Worm (Caenorhabditis elegans) whole organism, late embryonic: Measurements from ENCODE around the gene T09A5.5.

ENCODE experiments used
- ama-1 ChIP-seq: fragments of 150-350 bp; optimal IDR thresholded peaks from 2 replicates; lab custom pipeline; 2014
- nhr-11 ChIP-seq: fragments of 150-350 bp; optimal IDR thresholded peaks from 2 replicates; lab custom pipeline; 2014; ENCODE audit warnings: missing biosample characterization, missing genetic modification characterization
- pqm-1 ChIP-seq: sonication (generic microtip); optimal IDR thresholded peaks from 2 replicates; lab custom pipeline; 2016; ENCODE audit warnings: missing genetic modification characterization, missing compliant biosample characterization
- rnt-1 ChIP-seq: sonication (generic microtip); optimal IDR thresholded peaks from 2 replicates; lab custom pipeline; 2016; ENCODE audit warnings: missing genetic modification characterization, missing compliant biosample characterization
- tbx-2 ChIP-seq: sonication (generic microtip); optimal IDR thresholded peaks from 2 replicates; lab custom pipeline; 2016; ENCODE audit warnings: missing genetic modification characterization, missing compliant biosample characterization
- unc-3 ChIP-seq, 2 experiments: fragments of 200-800 bp in 1 of 2; sonication (Bioruptor generic) in 1 of 2; sonication (generic microtip) in 1 of 2; conservative IDR thresholded peaks in 1 of 2; optimal IDR thresholded peaks in 1 of 2; 2 replicates each; pipeline versions ENCODE4 v1.3.6 to Lab custom; 2016 to 2022; ENCODE audit warnings: missing compliant biosample characterization in 2 of 2, missing genetic modification characterization in 2 of 2, missing genetic modification reagents in 1 of 2
- unc-55 ChIP-seq: sonication (generic microtip); optimal IDR thresholded peaks from 2 replicates; lab custom pipeline; 2017; ENCODE audit warnings: missing biosample characterization, missing genetic modification reagents, missing genetic modification characterization

DNA sequence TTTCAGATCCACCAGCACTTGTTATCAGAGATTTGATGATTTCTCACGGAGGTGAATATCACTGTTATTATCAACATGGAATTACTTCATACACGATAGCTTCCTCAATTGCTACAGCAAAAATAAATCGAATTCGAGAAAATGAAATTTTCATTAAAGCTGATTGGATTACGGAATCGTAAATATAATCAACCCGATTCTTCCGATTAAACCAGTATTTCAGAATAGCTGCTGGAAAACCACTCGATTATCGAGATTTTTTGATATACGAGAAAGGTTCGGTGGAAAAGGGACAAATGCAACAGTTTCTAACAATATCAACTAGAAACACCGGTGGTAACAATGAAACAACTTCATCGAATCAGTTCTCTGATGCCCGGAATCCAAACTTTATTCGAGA, 48.4 kb upstream of the T09A5.5 start:
- TF ChIP-seq tbx-2 (tag; lab: Kevin White, UChicago) (no peak), unc-55 (GFP tag; lab: Kevin White, UChicago) (no peak), pqm-1 (tag; lab: Kevin White, UChicago) (no peak), nhr-11 (no peak), rnt-1 (tag; lab: Kevin White, UChicago) (no peak), ama-1 (no peak), unc-3 (GFP tag; conservative IDR thresholded peaks at IDR 0.05; lab: Robert Waterston, UW) (no peak), unc-3 (tag; optimal IDR thresholded peaks at IDR 0.05; lab: Kevin White, UChicago) (no peak)
